Worm (Caenorhabditis elegans): ENCODE results near the gene F42A9.17.
A peak's percentile ranks its signal among the peaks of the same experiment; 100 is the strongest.

The F42A9.17 gene

DNA sequence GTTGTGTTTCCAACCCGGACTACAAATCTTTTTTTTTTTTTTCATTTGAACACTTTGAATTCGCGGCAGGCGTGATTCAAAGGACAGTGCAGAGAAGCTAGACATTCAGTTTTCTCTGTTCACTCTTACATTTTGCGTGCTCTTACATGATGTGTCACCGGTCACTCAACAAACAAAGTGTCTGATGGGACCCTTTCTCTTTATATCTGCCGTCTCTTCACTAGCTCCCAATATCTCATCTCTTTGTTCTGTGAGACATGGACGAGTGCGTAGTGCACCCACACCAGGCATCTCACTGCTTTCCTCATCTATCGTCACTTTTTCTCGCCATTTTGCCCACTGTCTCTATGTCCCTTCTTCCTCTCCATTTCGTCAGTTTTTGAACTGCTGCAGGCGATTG lies 24.7 kb downstream of the F42A9.17 start (continued):
- TF ChIP-seq nhr-20 (tag; optimal IDR thresholded peaks at IDR 0.05): peak; percentile 37
- TF ChIP-seq lin-15B (tag; optimal IDR thresholded peaks at IDR 0.05): peak; percentile 55
- peak in 2 of 3 experiments; percentile 42 to 50 for TF ChIP-seq ceh-82 (tag; optimal IDR thresholded peaks at IDR 0.05)
- peak; percentile 38 for TF ChIP-seq xbp-1 (tag; optimal IDR thresholded peaks at IDR 0.05)
- TF ChIP-seq sox-4 (tag; optimal IDR thresholded peaks at IDR 0.05): no peak
- peak; percentile 5 for TF ChIP-seq mep-1 (tag; optimal IDR thresholded peaks at IDR 0.05)

ce11 chrIV:8585076-8586033 lies 26.4 kb downstream of the F42A9.17 start, which contains the start of gene catp-7:
Gene catp-7 (plus strand): TSS chrIV:8585983.
- TF ChIP-seq elt-2 (tag; optimal IDR thresholded peaks at IDR 0.05): peak; percentile 97
- peak; percentile 15 for TF ChIP-seq nhr-90 (tag; optimal IDR thresholded peaks at IDR 0.05; ENCODE audit: poor library complexity)
- no peak for TF ChIP-seq F16B12.6 (tag; optimal IDR thresholded peaks at IDR 0.05)
- TF ChIP-seq lin-35 (GFP tag; optimal IDR thresholded peaks at IDR 0.05): peak in 1 of 2 experiments; percentile 56
- no peak for TF ChIP-seq ceh-82 (tag; optimal IDR thresholded peaks at IDR 0.05)
- no peak for TF ChIP-seq fkh-10 (GFP tag; optimal IDR thresholded peaks at IDR 0.05)
- peak; percentile 41 for TF ChIP-seq nhr-71 (tag; optimal IDR thresholded peaks at IDR 0.05)
- no peak for TF ChIP-seq ceh-90 (tag; optimal IDR thresholded peaks at IDR 0.05)
- TF ChIP-seq ama-1 (optimal IDR thresholded peaks at IDR 0.05): peak; percentile 34
- TF ChIP-seq hpl-2 (GFP tag; optimal IDR thresholded peaks at IDR 0.05): peak; percentile 6
- TF ChIP-seq lin-14 (GFP tag; optimal IDR thresholded peaks at IDR 0.05): peak; percentile 12
- no peak for TF ChIP-seq Y116A8C.19 (tag; optimal IDR thresholded peaks at IDR 0.05; ENCODE audit: borderline replicate concordance)
- peak in 1 of 2 experiments; percentile 13 for TF ChIP-seq lsy-2 (tag; optimal IDR thresholded peaks at IDR 0.05)
- no peak for TF ChIP-seq mef-2 (tag; optimal IDR thresholded peaks at IDR 0.05)
- peak; percentile 32 for TF ChIP-seq nhr-20 (tag; optimal IDR thresholded peaks at IDR 0.05)
- no peak for TF ChIP-seq mep-1 (tag; optimal IDR thresholded peaks at IDR 0.05)
- no peak for TF ChIP-seq hlh-4 (tag; optimal IDR thresholded peaks at IDR 0.05)
- no peak for TF ChIP-seq efl-1 (optimal IDR thresholded peaks at IDR 0.05)
- peak in 1 of 2 experiments; percentile 86 for TF ChIP-seq efl-1 (GFP tag; optimal IDR thresholded peaks at IDR 0.05 in 1 of 2)

- no peak for TF ChIP-seq dsc-1 (tag; optimal IDR thresholded peaks at IDR 0.05)
- no peak for TF ChIP-seq elt-2 (tag; optimal IDR thresholded peaks at IDR 0.05)
- TF ChIP-seq tlp-1 (tag; optimal IDR thresholded peaks at IDR 0.05): no peak
- no peak for TF ChIP-seq egl-13 (tag; optimal IDR thresholded peaks at IDR 0.05)
- TF ChIP-seq aha-1 (tag; optimal IDR thresholded peaks at IDR 0.05): no peak
- TF ChIP-seq lin-13 (GFP tag; optimal IDR thresholded peaks at IDR 0.05): no peak
- no peak for TF ChIP-seq zip-4 (GFP tag; optimal IDR thresholded peaks at IDR 0.05)
- TF ChIP-seq nhr-76 (tag; optimal IDR thresholded peaks at IDR 0.05): no peak
- TF ChIP-seq snpc-4 (tag; optimal IDR thresholded peaks at IDR 0.05): no peak
These were observed 40.6 kb downstream of the F42A9.17 start, which contains the start of gene Y59H11AM.1 for ce11 chrIV:8571138-8571537. Gene Y59H11AM.1 (plus strand): TSS chrIV:8571438.

DNA sequence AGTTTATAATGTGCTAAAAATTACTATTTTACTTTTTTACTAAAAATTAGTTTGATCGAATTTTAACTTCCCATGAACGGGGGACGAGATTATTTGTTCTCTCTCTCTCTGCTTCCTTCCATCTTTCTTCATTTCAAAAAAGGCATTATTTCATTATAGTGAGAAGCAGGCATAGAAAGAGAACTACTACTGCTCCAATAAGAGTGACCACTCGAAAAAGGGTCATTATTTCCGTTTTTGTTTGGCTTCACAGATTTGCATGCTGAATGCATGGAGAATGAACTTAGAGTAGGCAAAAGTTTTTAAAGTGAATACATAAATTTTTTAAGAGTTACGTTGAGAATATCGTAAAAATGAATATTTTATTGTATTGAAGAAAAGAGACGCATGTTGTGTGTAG lies 41.0 kb downstream of the F42A9.17 start:
- no peak for TF ChIP-seq zip-4 (GFP tag; optimal IDR thresholded peaks at IDR 0.05)
- no peak for TF ChIP-seq nhr-19 (GFP tag; conservative IDR thresholded peaks at IDR 0.05)
- TF ChIP-seq sup-37 (GFP tag; optimal IDR thresholded peaks at IDR 0.05): no peak
- TF ChIP-seq nhr-47 (tag; optimal IDR thresholded peaks at IDR 0.05): no peak

- no peak for TF ChIP-seq egl-27 (tag; optimal IDR thresholded peaks at IDR 0.05)
- no peak for TF ChIP-seq sptf-1 (tag; optimal IDR thresholded peaks at IDR 0.05)
- TF ChIP-seq lin-35 (GFP tag; optimal IDR thresholded peaks at IDR 0.05): no peak
- no peak for TF ChIP-seq fos-1 (tag; optimal IDR thresholded peaks at IDR 0.05)
- TF ChIP-seq dsc-1 (tag; optimal IDR thresholded peaks at IDR 0.05): no peak
- TF ChIP-seq unc-62 (GFP tag; optimal IDR thresholded peaks at IDR 0.05): no peak
These were observed 41.5 kb downstream of the F42A9.17 start, which contains the start of gene Y59H11AM.4 for ce11 chrIV:8570253-8570652. Gene Y59H11AM.4 (minus strand): TSS chrIV:8570353.

Measured in whole organism, L1 larva.